Fruit fly (Drosophila melanogaster) whole organism, wandering third instar larva: ENCODE results near the gene CG9917.

Experiments
- CG32264 ChIP-seq: fragments of 200-800 bp; sonication (Bioruptor generic); optimal IDR thresholded peaks from 2 replicates; lab custom pipeline; 2016; ENCODE audit warnings: missing biosample characterization, missing genetic modification characterization
- Rel ChIP-seq, 2 experiments: fragments of 200-800 bp; sonication (Bioruptor generic) in 1 of 2; optimal IDR thresholded peaks; 2 replicates in 1 of 2; 3 replicates in 1 of 2; lab custom pipeline; 2016 to 2019; ENCODE audit warnings: mild to moderate bottlenecking in 2 of 2, missing biosample characterization in 2 of 2, missing genetic modification characterization in 2 of 2, moderate library complexity in 1 of 2
- pan ChIP-seq: fragments of >200 bp; optimal IDR thresholded peaks from 2 replicates; lab custom pipeline; 2017
- usp ChIP-seq: fragments of >200 bp; optimal IDR thresholded peaks from 2 replicates; lab custom pipeline; 2017; ENCODE audit warnings: missing biosample characterization, missing genetic modification characterization

dm6 chrX:16296423-16297292 lies 26.4 kb downstream of the CG9917 start, which contains the start of gene CG3632:
- TF ChIP-seq CG32264 (GFP tag; lab: Kevin White, UChicago), result peak; percentile 0
- no peak for TF ChIP-seq usp (GFP tag; lab: Kevin White, UChicago)
- no peak for TF ChIP-seq Rel (GFP tag; optimal IDR thresholded peaks at IDR 0.05; lab: Kevin White, UChicago)
- TF ChIP-seq Rel (tag; optimal IDR thresholded peaks at IDR 0.05; lab: Kevin White, UChicago), result peak; percentile 42
- no peak for TF ChIP-seq pan
